Fruit fly (Drosophila melanogaster) Kc167 (cell line): ENCODE data around the gene dos.

Source experiments
- Myc ChIP-seq: fragments of >200 bp; optimal IDR thresholded peaks from 2 replicates; lab custom pipeline; 2017; ENCODE audit warnings: missing external identifiers
- h ChIP-seq: fragments of >200 bp; optimal IDR thresholded peaks from 3 replicates; lab custom pipeline; 2018; ENCODE audit warnings: missing external identifiers
- psq ChIP-seq: fragments of >200 bp; optimal IDR thresholded peaks from 2 replicates; lab custom pipeline; 2017; ENCODE audit warnings: missing external identifiers

DNA sequence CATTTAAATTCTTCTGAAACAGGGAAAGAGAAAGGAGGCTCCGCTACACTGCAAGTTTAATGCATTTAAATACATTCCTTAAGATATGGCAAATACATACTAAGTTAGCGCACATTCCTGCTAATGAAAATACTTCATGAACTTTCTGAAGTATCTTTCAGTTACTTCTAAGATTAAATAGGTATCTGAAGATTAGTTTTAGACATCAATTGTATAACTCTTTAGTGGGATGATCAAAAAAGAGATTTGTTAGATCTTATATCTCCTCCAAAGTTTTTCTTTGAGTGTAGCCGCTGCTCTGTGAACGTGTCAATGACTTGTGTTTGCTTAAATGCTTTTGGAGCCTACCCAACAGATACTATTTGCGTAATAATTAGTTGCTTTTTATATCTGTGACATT is 14.0 kb upstream of the dos start:
- TF ChIP-seq h (no peak), psq (lab: Kevin White, UChicago) (no peak), Myc (no peak)
